Fruit fly (Drosophila melanogaster) whole organism, wandering third instar larva: ENCODE data around the gene Prx2.
A peak's percentile ranks its signal among the peaks of the same experiment; 100 is the strongest.

Experiments used
- Abd-B ChIP-seq: fragments of >200 bp; optimal IDR thresholded peaks from 2 replicates; lab custom pipeline; 2017; ENCODE audit warnings: missing biosample characterization, missing genetic modification characterization
- CG9705 ChIP-seq: fragments of 200-800 bp; sonication (Bioruptor generic); optimal IDR thresholded peaks from 2 replicates; lab custom pipeline; 2018; ENCODE audit warnings: missing biosample characterization, mild to moderate bottlenecking, missing genetic modification characterization
- Dfd ChIP-seq: fragments of >200 bp; optimal IDR thresholded peaks from 2 replicates; lab custom pipeline; 2017; ENCODE audit warnings: missing biosample characterization, missing genetic modification characterization
- Dif ChIP-seq: fragments of 200-275, 200-300 bp; sonication (Bioruptor generic); optimal IDR thresholded peaks from 2 replicates; lab custom pipeline; 2018; ENCODE audit warnings: missing biosample characterization, missing genetic modification characterization; ENCODE audit not compliant: partially characterized antibody
- HLH106 ChIP-seq: fragments of 200-800 bp; optimal IDR thresholded peaks from 3 replicates; lab custom pipeline; 2019; ENCODE audit warnings: missing biosample characterization, mild to moderate bottlenecking, missing genetic modification characterization, moderate library complexity
- Hnf4 ChIP-seq: fragments of 200-800 bp; sonication (Bioruptor generic); optimal IDR thresholded peaks from 2 replicates; lab custom pipeline; 2016; ENCODE audit warnings: missing biosample characterization, mild to moderate bottlenecking, missing genetic modification characterization
- Hr83 ChIP-seq: fragments of 200-300 bp; sonication (Bioruptor generic); optimal IDR thresholded peaks from 2 replicates; lab custom pipeline; 2016; ENCODE audit warnings: missing biosample characterization, mild to moderate bottlenecking, missing genetic modification characterization, moderate library complexity; ENCODE audit not compliant: poor library complexity, severe bottlenecking
- Jra ChIP-seq: sonication (Bioruptor generic); optimal IDR thresholded peaks from 2 replicates; lab custom pipeline; 2016; ENCODE audit warnings: missing biosample characterization, missing genetic modification characterization
- Myc ChIP-seq: fragments of >200 bp; optimal IDR thresholded peaks from 2 replicates; lab custom pipeline; 2017
- OdsH ChIP-seq: fragments of 200-800 bp; sonication (Bioruptor generic); optimal IDR thresholded peaks from 2 replicates; lab custom pipeline; 2016; ENCODE audit warnings: missing biosample characterization, mild to moderate bottlenecking, missing genetic modification characterization
- Rel ChIP-seq, 2 experiments: fragments of 200-800 bp; sonication (Bioruptor generic) in 1 of 2; optimal IDR thresholded peaks; 2 replicates in 1 of 2; 3 replicates in 1 of 2; lab custom pipeline; 2016 to 2019; ENCODE audit warnings: mild to moderate bottlenecking in 2 of 2, missing biosample characterization in 2 of 2, missing genetic modification characterization in 2 of 2, moderate library complexity in 1 of 2
- Sp1 ChIP-seq: fragments of 200-800 bp; sonication (Bioruptor generic); optimal IDR thresholded peaks from 3 replicates; lab custom pipeline; 2019; ENCODE audit warnings: missing biosample characterization, mild to moderate bottlenecking, missing genetic modification characterization, moderate library complexity
- Vsx2 ChIP-seq: fragments of 200-300, 225-300 bp; sonication (Bioruptor generic); optimal IDR thresholded peaks from 2 replicates; lab custom pipeline; 2018; ENCODE audit warnings: missing biosample characterization, missing genetic modification characterization; ENCODE audit not compliant: partially characterized antibody
- br ChIP-seq: fragments of 200-800 bp; sonication (Bioruptor generic); optimal IDR thresholded peaks from 2 replicates; lab custom pipeline; 2016; ENCODE audit warnings: missing biosample characterization, missing genetic modification characterization
- dl ChIP-seq, 2 experiments: fragments of 175-275, 200-275 bp in 1 of 2; fragments of 200-275 bp in 1 of 2; sonication (Bioruptor generic); optimal IDR thresholded peaks; lab custom pipeline; 2018; ENCODE audit warnings: mild to moderate bottlenecking in 2 of 2, missing biosample characterization in 2 of 2, missing genetic modification characterization in 2 of 2, moderate library complexity in 2 of 2; ENCODE audit not compliant: partially characterized antibody in 2 of 2, insufficient read depth in 1 of 2
- dsf ChIP-seq: sonication (Bioruptor generic); optimal IDR thresholded peaks from 2 replicates; lab custom pipeline; 2016; ENCODE audit warnings: missing biosample characterization, missing genetic modification characterization, borderline replicate concordance
- ey ChIP-seq: fragments of 200-800 bp; sonication (Bioruptor generic); optimal IDR thresholded peaks from 2 replicates; lab custom pipeline; 2016; ENCODE audit warnings: missing biosample characterization, missing genetic modification characterization
- foxo ChIP-seq, 2 experiments: fragments of 200-800 bp; sonication (Bioruptor generic); optimal IDR thresholded peaks; 2 replicates in 1 of 2; 3 replicates in 1 of 2; lab custom pipeline; 2016 to 2017; ENCODE audit warnings: missing biosample characterization in 2 of 2, missing genetic modification characterization in 2 of 2
- fru ChIP-seq: fragments of 200-800 bp; sonication (Bioruptor generic); optimal IDR thresholded peaks from 3 replicates; lab custom pipeline; 2016; ENCODE audit warnings: missing biosample characterization, mild to moderate bottlenecking, missing genetic modification characterization
- h ChIP-seq: fragments of 200-800 bp; sonication (Bioruptor generic); optimal IDR thresholded peaks from 3 replicates; lab custom pipeline; 2016; ENCODE audit warnings: missing biosample characterization, mild to moderate bottlenecking, missing genetic modification characterization
- jim ChIP-seq: fragments of 175-275, 200-325 bp; sonication (Bioruptor generic); optimal IDR thresholded peaks from 2 replicates; lab custom pipeline; 2016; ENCODE audit warnings: missing biosample characterization, mild to moderate bottlenecking, missing genetic modification characterization
- lola ChIP-seq: fragments of >200 bp; optimal IDR thresholded peaks from 2 replicates; lab custom pipeline; 2017; ENCODE audit warnings: missing biosample characterization, missing genetic modification characterization
- pan ChIP-seq: fragments of >200 bp; optimal IDR thresholded peaks from 2 replicates; lab custom pipeline; 2017
- psq ChIP-seq: fragments of 200-800 bp; sonication (Bioruptor generic); optimal IDR thresholded peaks from 3 replicates; lab custom pipeline; 2017; ENCODE audit warnings: missing biosample characterization, mild to moderate bottlenecking, missing genetic modification characterization, moderate library complexity
- rgr ChIP-seq: fragments of 200-800 bp; sonication (Bioruptor generic); optimal IDR thresholded peaks from 3 replicates; lab custom pipeline; 2016; ENCODE audit warnings: missing biosample characterization, mild to moderate bottlenecking, missing genetic modification characterization
- sage ChIP-seq: fragments of 200-800 bp; sonication (Bioruptor generic); optimal IDR thresholded peaks from 2 replicates; lab custom pipeline; 2016; ENCODE audit warnings: missing biosample characterization, mild to moderate bottlenecking, missing genetic modification characterization
- tai ChIP-seq: sonication (Bioruptor generic); optimal IDR thresholded peaks from 2 replicates; lab custom pipeline; 2016; ENCODE audit warnings: missing biosample characterization, missing genetic modification characterization
- usp ChIP-seq: fragments of >200 bp; optimal IDR thresholded peaks from 2 replicates; lab custom pipeline; 2017; ENCODE audit warnings: missing biosample characterization, missing genetic modification characterization
- woc ChIP-seq: sonication (Bioruptor generic); optimal IDR thresholded peaks from 2 replicates; lab custom pipeline; 2016; ENCODE audit warnings: missing biosample characterization, mild to moderate bottlenecking, missing genetic modification characterization

Gene Prx2

DNA sequence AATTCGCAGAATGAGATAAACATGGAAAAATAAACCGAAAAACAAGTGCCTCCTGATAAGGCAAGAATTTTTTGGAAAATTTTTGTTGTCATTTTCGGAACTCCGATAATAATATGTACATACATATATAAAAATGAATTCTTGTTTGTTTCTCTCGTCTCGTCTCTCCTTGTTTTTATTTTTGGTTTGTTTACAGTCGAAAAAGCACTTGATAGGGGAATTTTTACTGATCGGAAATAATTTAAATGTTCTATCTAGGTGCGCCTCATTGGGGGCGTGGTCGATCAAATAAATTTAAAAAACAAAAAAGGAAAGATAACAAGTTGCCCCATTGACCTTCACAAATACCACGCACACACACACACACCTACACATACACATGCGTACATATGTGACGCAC is 46.9 kb upstream of the Prx2 start:
- no peak for TF ChIP-seq ey
- no peak for TF ChIP-seq dsf (GFP tag; lab: Kevin White, UChicago)
- no peak for TF ChIP-seq Abd-B (GFP tag; lab: Kevin White, UChicago)
- no peak for TF ChIP-seq Rel (GFP tag; optimal IDR thresholded peaks at IDR 0.05; lab: Kevin White, UChicago)
- TF ChIP-seq Rel (tag; optimal IDR thresholded peaks at IDR 0.05; lab: Kevin White, UChicago) = peak; percentile 91
- no peak for TF ChIP-seq OdsH (GFP tag; lab: Kevin White, UChicago)
- peak; percentile 2 for TF ChIP-seq rgr (GFP tag; lab: Kevin White, UChicago)
- TF ChIP-seq br (GFP tag; lab: Kevin White, UChicago) = no peak
- TF ChIP-seq Dif (GFP tag; lab: Kevin White, UChicago) = no peak
- TF ChIP-seq pan (lab: Kevin White, UChicago) = no peak
- TF ChIP-seq Hnf4 (GFP tag; lab: Kevin White, UChicago) = no peak
- TF ChIP-seq jim = no peak
- TF ChIP-seq Sp1 (GFP tag; lab: Kevin White, UChicago) = no peak

DNA sequence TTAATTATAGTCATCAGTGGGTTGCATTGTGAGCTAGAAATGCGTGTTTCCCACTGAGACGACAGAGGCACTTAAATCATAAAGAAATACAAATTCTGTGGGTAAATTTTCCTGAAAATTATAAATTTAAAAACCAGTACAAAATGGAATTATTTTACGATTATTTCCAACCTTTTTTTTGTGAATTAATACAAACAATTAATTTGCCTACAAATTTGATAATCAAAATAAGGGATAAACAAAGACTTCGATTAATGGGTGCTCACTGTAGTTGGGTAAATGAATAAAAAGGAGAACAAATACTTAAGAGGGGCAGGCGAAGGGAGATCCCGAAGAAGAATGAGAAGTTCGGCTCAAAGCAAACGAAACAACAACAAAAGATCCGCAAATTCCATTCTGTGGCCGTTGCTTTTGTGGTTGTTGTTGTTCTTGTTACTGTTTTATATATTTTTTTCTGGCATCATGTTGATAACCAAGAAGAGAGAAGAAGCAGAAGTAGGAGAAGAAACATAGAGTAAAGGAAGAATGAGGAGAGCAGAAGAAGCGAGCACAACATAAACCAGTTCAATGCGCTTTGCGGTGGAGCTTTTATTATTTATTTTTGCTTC is 45.6 kb upstream of the Prx2 start:
- TF ChIP-seq psq (GFP tag; lab: Kevin White, UChicago) (peak; percentile 97), br (GFP tag; lab: Kevin White, UChicago) (peak; percentile 11), Dfd (no peak), ey (no peak), woc (GFP tag; lab: Kevin White, UChicago) (peak; percentile 37)
- TF ChIP-seq, all 38 proteins: peak for 3

DNA sequence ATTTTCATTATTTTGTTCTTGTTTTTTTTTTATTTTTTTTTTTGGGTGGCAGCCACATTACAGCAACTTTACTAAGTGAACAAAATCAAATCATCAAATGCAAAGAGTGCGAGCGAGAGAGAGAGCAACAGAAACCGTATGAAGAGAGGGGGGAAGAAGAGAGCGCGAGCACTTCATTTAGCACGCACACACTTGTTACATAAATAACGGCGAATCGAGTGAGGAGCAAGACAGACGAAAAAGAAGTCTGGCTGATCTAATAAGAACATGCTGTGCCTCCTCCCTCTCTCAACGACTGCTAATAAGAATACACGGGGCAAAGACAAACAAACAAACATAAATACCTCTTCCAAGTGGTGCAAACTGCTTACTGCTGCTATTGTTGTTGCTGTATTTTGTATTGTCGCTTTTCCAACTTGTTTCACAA is 45.1 kb upstream of the Prx2 start:
- TF ChIP-seq h (GFP tag; lab: Kevin White, UChicago) = peak; percentile 12
- no peak for TF ChIP-seq tai (GFP tag; lab: Kevin White, UChicago)
- TF ChIP-seq Dif (GFP tag; lab: Kevin White, UChicago) = peak; percentile 61
- TF ChIP-seq psq (GFP tag; lab: Kevin White, UChicago) = peak; percentile 89
- TF ChIP-seq ey = no peak
- TF ChIP-seq, all 38 proteins: peak for 3

DNA sequence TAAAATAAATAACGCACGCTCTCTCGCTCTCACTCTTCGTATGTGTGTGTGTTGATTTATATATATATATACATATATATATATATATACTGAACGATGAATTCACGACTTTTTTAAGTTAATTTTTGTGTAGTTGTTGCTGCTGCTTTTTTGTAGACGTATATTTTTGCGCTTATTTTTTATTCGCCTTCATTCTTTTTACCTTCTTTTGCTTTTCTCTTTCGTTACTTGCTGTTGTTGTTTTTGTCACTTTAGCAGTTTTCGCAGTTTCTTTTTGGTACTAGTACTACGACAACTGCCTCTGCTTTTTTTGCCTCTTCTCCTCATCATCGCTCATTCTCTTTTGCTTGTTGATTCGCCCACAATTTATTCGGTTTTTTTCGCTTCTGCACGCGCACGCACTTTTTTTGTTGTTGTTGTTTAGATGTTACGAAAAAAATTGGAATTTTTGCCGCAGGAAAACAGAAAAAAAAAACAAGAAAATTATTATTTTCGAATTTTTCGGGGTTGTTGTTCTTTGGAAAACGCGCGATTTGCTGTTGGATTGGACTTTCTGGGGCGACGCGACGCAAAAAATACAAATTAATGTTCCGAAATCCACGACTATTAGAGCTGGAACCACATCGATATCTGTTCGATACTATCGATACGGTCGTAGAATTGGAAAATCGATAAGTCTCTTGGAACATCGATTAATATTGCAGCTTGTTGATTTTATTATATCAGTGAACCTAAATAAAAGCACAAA is 44.4 kb upstream of the Prx2 start, which contains the start of the genes HDAC4 and CG15743:
HDAC4 (minus strand) TSS at position 632 of the 748 bp plus-strand sequence.
CG15743 (plus strand) TSS at position 707 of the 748 bp plus-strand sequence.
- no peak for TF ChIP-seq woc (GFP tag; lab: Kevin White, UChicago)
- TF ChIP-seq HLH106 (tag; lab: Kevin White, UChicago) = peak; percentile 12
- TF ChIP-seq OdsH (GFP tag; lab: Kevin White, UChicago) = no peak
- no peak for TF ChIP-seq usp (GFP tag; lab: Kevin White, UChicago)
- TF ChIP-seq ey = no peak
- peak; percentile 18 for TF ChIP-seq rgr (GFP tag; lab: Kevin White, UChicago)
- peak; percentile 90 for TF ChIP-seq psq (GFP tag; lab: Kevin White, UChicago)
- TF ChIP-seq dl (GFP tag; optimal IDR thresholded peaks at IDR 0.05; lab: Kevin White, UChicago; ENCODE audit: insufficient read depth in 1 of 2, partially characterized antibody in 2 of 2) = no peak
- peak; percentile 25 for TF ChIP-seq h (GFP tag; lab: Kevin White, UChicago)
- peak; percentile 36 for TF ChIP-seq fru (GFP tag; lab: Kevin White, UChicago)
- TF ChIP-seq Jra = peak; percentile 43
- TF ChIP-seq Sp1 (GFP tag; lab: Kevin White, UChicago) = peak; percentile 3
- no peak for TF ChIP-seq br (GFP tag; lab: Kevin White, UChicago)

DNA sequence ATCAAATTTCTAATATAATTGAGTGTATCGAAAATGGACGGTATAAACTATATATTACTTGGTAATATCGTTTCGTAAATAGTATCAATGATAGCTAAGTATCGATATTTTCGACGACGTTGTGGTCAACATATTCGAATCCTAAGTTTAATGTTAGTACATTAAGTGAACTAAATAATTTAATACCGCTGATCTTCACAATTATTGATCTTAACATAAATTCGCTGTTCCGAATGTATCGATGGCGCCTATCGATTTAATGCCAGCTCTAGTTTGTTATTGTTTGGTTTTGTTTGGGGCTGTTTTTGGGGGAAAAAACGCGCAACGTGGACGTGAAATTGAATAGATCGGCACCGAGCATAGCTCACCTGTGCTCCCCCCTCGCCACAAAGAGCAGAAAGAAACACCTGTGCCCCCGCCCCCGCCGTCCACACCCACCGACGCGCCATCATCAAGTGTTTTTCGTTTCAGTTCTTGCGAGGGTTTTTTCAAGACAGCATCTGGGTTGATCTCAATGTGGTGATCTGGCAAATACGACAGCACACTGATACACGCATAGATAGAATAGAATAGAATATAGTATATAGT is 43.8 kb upstream of the Prx2 start:
- TF ChIP-seq Vsx2 (GFP tag; lab: Kevin White, UChicago) (no peak), Rel (GFP tag; optimal IDR thresholded peaks at IDR 0.05; lab: Kevin White, UChicago) (no peak), Rel (tag; optimal IDR thresholded peaks at IDR 0.05; lab: Kevin White, UChicago) (peak; percentile 71)

DNA sequence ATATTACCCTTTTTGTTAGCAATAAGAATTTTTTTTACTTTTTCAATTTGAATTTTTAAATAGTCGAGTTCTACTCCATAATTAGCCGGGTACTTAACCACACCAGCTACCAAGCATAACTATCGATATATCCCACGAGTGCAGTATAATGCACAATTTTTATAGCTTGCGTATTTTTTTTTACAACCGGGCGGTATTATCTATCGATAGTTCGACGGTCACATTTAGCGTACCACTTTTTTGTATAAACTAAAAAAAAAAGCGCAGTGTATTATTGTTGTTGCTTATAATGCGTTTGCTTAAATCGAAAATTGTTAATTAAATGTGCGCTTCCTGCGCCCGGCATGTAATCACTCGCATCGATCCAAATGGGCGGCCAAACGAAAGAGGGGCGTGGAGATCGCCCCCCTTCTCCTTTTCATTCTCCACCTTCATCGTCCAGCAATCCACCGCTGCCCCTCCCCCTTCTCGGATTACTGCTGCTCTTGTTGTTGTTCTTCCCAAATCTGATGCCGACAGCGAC is 41.7 kb upstream of the Prx2 start, which contains the start of gene Remo:
Remo (plus strand) TSS at position 198 of the 523 bp plus-strand sequence.
- no peak for TF ChIP-seq sage (GFP tag; lab: Kevin White, UChicago)
- TF ChIP-seq foxo (GFP tag; optimal IDR thresholded peaks at IDR 0.05; lab: Kevin White, UChicago) = no peak
- TF ChIP-seq Vsx2 (GFP tag; lab: Kevin White, UChicago) = no peak
- no peak for TF ChIP-seq CG9705
- no peak for TF ChIP-seq Hr83
- no peak for TF ChIP-seq jim
- TF ChIP-seq rgr (GFP tag; lab: Kevin White, UChicago) = no peak
- no peak for TF ChIP-seq Hnf4 (GFP tag; lab: Kevin White, UChicago)
- TF ChIP-seq Rel (GFP tag; optimal IDR thresholded peaks at IDR 0.05; lab: Kevin White, UChicago) = no peak
- TF ChIP-seq Rel (tag; optimal IDR thresholded peaks at IDR 0.05; lab: Kevin White, UChicago) = peak; percentile 38
- TF ChIP-seq Myc (lab: Kevin White, UChicago) = no peak
- TF ChIP-seq lola = no peak
- peak; percentile 0 for TF ChIP-seq OdsH (GFP tag; lab: Kevin White, UChicago)
- no peak for TF ChIP-seq Sp1 (GFP tag; lab: Kevin White, UChicago)
- TF ChIP-seq, all 38 proteins: peak for 2
